Worm (Caenorhabditis elegans): ENCODE measurements around the gene F58F12.2.
A peak's percentile ranks its signal among the peaks of the same experiment; 100 is the strongest.

F58F12.2 gene

DNA sequence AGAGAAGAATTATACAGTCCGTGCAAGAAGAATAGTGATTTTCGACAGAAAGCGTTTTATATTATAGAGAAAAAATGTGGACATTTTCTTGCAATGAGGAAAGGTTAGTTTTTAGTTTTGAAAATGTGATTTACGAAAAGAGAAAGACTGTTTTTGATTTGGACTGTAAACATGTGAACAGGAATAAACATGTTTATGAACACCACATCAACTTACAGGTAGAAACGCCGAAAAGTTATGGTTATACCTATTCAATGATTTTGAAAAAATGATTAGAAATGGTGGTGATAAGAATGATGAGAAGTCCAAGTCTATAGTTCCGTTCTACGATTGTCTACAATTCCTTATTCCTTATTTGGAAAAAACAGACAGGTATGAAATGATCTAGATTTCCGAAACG is 43.3 kb downstream of the F58F12.2 start:
- TF ChIP-seq crh-2 (tag; optimal IDR thresholded peaks at IDR 0.05) (no peak), alr-1 (tag; optimal IDR thresholded peaks at IDR 0.05) (no peak), nhr-25 (tag; optimal IDR thresholded peaks at IDR 0.05) (no peak), nhr-23 (tag; optimal IDR thresholded peaks at IDR 0.05) (no peak), C34F6.9 (tag; optimal IDR thresholded peaks at IDR 0.05) (no peak)

DNA sequence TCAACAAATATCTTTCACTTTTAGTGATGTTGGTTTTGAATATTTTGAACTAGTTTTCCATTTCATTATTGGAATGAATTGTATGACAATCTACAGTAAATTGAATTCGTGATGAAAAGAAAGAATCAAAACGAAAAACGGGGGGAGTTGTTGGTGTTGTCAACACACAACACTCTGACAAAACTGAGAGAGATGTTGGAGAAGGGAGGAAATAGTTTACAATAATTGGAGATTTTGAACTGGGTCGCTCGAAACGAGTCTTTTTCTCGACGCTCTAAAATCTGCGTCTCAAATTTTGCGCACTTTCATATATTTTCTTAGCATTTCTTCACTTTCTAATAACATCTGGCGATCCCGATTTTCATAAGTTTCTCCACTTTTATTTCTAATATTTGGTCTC is 43.9 kb downstream of the F58F12.2 start, which contains the start of gene txt-18:
Gene txt-18, plus strand, starts transcription at position 180 of the 400 bp plus-strand sequence.
- TF ChIP-seq sma-9 (GFP tag; optimal IDR thresholded peaks at IDR 0.05) (peak; percentile 48), sma-9 (tag; optimal IDR thresholded peaks at IDR 0.05) (no peak), ztf-4 (tag; optimal IDR thresholded peaks at IDR 0.05) (peak; percentile 6), elt-1 (tag; optimal IDR thresholded peaks at IDR 0.05) (no peak), unc-55 (GFP tag; optimal IDR thresholded peaks at IDR 0.05) (peak; percentile 4), lin-39 (tag; optimal IDR thresholded peaks at IDR 0.05) (no peak), egl-27 (tag; optimal IDR thresholded peaks at IDR 0.05) (peak; percentile 17), nhr-21 (tag; optimal IDR thresholded peaks at IDR 0.05) (peak; percentile 39), lin-13 (GFP tag; optimal IDR thresholded peaks at IDR 0.05) (no peak), mab-5 (tag; optimal IDR thresholded peaks at IDR 0.05) (no peak), F13H6.1 (tag; optimal IDR thresholded peaks at IDR 0.05) (peak; percentile 13), fos-1 (tag; optimal IDR thresholded peaks at IDR 0.05) (no peak), lsy-2 (tag; optimal IDR thresholded peaks at IDR 0.05) (peak in 1 of 2 experiments; percentile 34), blmp-1 (tag; optimal IDR thresholded peaks at IDR 0.05; ENCODE audit: insufficient read depth) (peak; percentile 72), sem-4 (tag; optimal IDR thresholded peaks at IDR 0.05) (no peak), nhr-77 (tag; optimal IDR thresholded peaks at IDR 0.05) (no peak), nhr-25 (tag; optimal IDR thresholded peaks at IDR 0.05) (peak; percentile 72), C34F6.9 (tag; optimal IDR thresholded peaks at IDR 0.05) (peak; percentile 27), nhr-129 (tag; optimal IDR thresholded peaks at IDR 0.05) (peak; percentile 59), crh-2 (tag; optimal IDR thresholded peaks at IDR 0.05) (peak; percentile 9)

DNA sequence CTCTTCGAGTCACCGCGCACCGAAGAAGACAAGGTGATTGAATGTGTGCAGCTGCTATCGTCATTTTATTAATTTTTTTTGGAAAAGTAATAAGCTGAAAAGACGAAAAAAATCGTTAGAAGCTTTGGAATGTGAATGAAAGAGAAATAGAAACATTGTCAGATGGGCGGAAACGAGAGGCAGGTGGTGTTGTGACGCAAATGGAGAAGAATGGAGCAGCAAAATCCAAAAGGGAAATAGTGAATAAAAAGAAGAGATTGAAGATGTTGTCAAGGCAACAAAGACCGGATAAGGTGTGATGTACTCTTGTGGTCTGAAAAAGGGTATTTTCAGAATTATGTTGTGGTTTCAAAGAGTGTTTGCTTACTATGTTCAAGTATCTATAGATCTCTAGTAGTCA is 45.4 kb downstream of the F58F12.2 start:
- TF ChIP-seq elt-1 (tag; optimal IDR thresholded peaks at IDR 0.05) = no peak
- TF ChIP-seq nhr-129 (tag; optimal IDR thresholded peaks at IDR 0.05) = peak; percentile 11
- peak; percentile 2 for TF ChIP-seq crh-2 (tag; optimal IDR thresholded peaks at IDR 0.05)
- TF ChIP-seq nhr-11 (tag; optimal IDR thresholded peaks at IDR 0.05) = no peak
- TF ChIP-seq lsy-2 (tag; optimal IDR thresholded peaks at IDR 0.05) = peak in 1 of 2 experiments; percentile 10

DNA sequence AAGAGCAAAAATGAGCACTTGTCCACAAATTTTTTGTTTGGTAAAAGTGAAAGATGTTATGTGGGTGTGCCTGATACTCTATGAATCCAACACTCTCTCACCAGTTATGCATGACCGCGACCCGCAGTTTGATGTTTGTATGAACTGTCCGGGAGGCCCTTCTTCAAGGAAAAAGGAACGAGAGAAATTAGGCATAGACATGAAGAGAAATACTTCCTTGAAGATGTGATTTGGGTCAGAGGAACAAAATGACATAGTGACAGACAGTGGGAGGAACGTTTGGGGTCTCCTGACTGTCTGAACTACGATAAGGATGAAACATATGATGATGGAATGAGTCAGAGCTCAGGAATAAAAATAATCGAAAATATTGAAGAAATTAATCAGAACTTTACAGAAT is 46.8 kb downstream of the F58F12.2 start:
- TF ChIP-seq dmd-4 (tag; optimal IDR thresholded peaks at IDR 0.05) (no peak), F13H6.1 (tag; optimal IDR thresholded peaks at IDR 0.05) (no peak), nhr-6 (tag; optimal IDR thresholded peaks at IDR 0.05) (no peak), nhr-77 (tag; optimal IDR thresholded peaks at IDR 0.05) (no peak), nhr-237 (tag; optimal IDR thresholded peaks at IDR 0.05) (no peak), fos-1 (tag; optimal IDR thresholded peaks at IDR 0.05) (peak; percentile 42)

DNA sequence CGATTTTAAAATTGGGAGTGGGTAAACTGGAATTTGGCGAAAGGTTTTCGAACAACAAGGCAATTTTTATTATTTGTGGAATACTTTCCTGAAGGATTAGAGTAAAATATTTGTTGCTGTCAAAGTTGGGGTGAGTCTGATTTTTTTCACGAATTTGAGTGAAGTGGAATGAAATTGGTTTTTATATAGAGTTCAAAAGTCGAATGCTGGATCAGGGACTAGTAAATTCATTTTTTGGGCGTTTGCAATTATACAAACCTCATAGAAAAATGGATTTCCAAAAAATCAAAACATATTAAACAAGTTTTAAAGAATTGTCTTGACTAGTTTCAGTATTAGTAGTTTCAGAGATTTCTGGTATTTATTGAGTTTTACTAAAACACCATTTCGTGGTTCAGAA is 47.9 kb downstream of the F58F12.2 start, which contains the start of gene C32D5.7:
Gene C32D5.7, minus strand, starts transcription at position 101 of the 400 bp plus-strand sequence.
- TF ChIP-seq gmeb-1 (tag; optimal IDR thresholded peaks at IDR 0.05) (no peak), aly-2 (tag; optimal IDR thresholded peaks at IDR 0.05) (no peak), nhr-25 (tag; optimal IDR thresholded peaks at IDR 0.05) (no peak)

DNA sequence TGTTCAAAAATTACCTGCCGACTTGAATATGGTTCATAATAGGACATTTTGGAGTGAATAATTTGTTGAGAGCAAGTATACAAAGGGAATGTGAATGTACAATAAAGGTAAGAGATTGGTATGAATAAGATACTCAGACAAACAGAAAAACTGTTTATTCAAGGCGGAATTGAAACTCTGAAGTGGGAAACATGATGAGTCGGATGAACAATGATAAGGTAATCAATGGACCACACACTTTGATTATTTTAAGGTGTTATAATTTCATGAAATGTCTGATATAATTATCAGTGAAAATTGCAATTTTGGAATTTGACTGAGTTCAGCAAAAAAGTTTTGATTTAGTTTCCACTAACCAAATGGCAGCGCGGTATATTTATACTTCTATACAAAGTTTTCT is 48.3 kb downstream of the F58F12.2 start:
- TF ChIP-seq nhr-10 (tag; optimal IDR thresholded peaks at IDR 0.05) (no peak), ztf-11 (tag; optimal IDR thresholded peaks at IDR 0.05) (no peak), fos-1 (tag; optimal IDR thresholded peaks at IDR 0.05) (peak; percentile 46)

Measured in whole organism, L2 larva.